Fruit fly (Drosophila melanogaster): ENCODE measurements around the gene Hcf.

Hcf gene

dm6 chr4:359759-360290, at the start of gene Hcf:
Gene Hcf (plus strand): TSS chr4:359938.
- TF ChIP-seq EcR (GFP tag; optimal IDR thresholded peaks at IDR 0.05): no peak
- no peak for TF ChIP-seq Dll (optimal IDR thresholded peaks at IDR 0.05)
- no peak for TF ChIP-seq usp (GFP tag; optimal IDR thresholded peaks at IDR 0.05)
- no peak for TF ChIP-seq CG8478 (optimal IDR thresholded peaks at IDR 0.05)
- TF ChIP-seq psq (optimal IDR thresholded peaks at IDR 0.05): no peak
- TF ChIP-seq pan (optimal IDR thresholded peaks at IDR 0.05): no peak

DNA sequence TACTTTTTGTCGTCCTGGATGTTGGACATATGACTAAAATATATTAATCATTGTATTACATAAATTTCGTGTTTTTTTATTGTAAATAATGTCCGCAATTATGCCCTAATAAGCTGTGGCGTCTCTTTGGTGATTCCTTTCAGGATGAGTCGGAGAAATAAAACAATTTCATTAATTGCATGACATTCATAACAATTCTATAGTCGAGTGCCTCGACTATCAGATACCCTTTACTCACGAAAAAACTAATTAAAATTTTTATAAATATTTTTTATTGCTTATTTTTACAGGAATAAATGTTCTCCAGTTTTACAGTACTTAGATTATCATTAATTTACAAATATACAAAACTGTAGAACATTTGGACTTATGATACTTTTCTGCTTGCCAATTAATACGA, 49.1 kb upstream of the Hcf start:
- TF ChIP-seq psq (optimal IDR thresholded peaks at IDR 0.05) (no peak), pan (optimal IDR thresholded peaks at IDR 0.05) (no peak), EcR (GFP tag; optimal IDR thresholded peaks at IDR 0.05) (no peak)

DNA sequence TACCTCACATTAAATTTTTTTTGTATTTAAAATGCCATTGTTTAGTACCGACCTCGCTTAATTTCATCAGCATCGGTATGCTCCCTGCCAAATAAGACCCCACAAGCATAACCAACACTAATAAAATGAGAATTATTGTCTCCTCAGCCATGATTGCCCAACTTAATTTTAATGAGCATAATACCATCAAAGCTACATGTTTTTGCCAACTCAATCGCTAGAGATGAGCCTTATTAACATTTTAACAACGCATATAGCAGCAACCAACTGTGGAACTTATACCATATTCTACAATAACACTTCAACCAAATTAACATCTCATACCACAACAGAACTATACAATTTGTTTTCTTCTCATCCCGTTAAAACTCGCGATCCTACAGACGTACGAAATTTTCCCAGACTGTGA, 46.0 kb upstream of the Hcf start, which contains the start of gene Zip102B:
Gene Zip102B (minus strand): TSS at position 392 of the 409 bp plus-strand sequence.
- TF ChIP-seq usp (GFP tag; optimal IDR thresholded peaks at IDR 0.05) (no peak), EcR (GFP tag; optimal IDR thresholded peaks at IDR 0.05) (no peak), CG8478 (optimal IDR thresholded peaks at IDR 0.05) (no peak), psq (optimal IDR thresholded peaks at IDR 0.05) (no peak)

dm6 chr4:314672-315266, 45.0 kb upstream of the Hcf start, which contains the start of gene Rnf11:
Gene Rnf11 (plus strand): TSS chr4:314923.
- TF ChIP-seq psq (optimal IDR thresholded peaks at IDR 0.05) (no peak), usp (GFP tag; optimal IDR thresholded peaks at IDR 0.05) (no peak), Dll (optimal IDR thresholded peaks at IDR 0.05) (no peak), CG8478 (optimal IDR thresholded peaks at IDR 0.05) (no peak), EcR (GFP tag; optimal IDR thresholded peaks at IDR 0.05) (no peak), pan (optimal IDR thresholded peaks at IDR 0.05) (no peak)

DNA sequence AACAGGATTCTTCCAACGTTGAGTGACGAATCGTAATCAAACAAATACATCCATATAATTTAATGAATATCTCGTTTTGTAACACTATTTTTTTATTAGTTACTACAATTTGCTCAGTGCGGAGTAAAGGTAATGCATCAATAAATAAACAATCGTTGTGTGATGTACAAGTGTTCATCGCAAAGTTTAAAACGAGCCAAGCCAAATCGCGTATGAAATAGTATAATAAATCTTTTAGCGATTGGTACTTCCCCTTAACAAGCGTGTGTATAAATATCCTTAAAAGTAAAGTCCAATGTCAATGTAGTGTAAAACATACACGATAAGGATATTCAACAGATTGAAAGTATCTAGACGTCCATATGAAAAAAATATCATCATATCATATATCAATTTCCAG, 44.4 kb upstream of the Hcf start:
- no peak for TF ChIP-seq usp (GFP tag; optimal IDR thresholded peaks at IDR 0.05)
- TF ChIP-seq CG8478 (optimal IDR thresholded peaks at IDR 0.05): no peak
- no peak for TF ChIP-seq Dll (optimal IDR thresholded peaks at IDR 0.05)
- no peak for TF ChIP-seq EcR (GFP tag; optimal IDR thresholded peaks at IDR 0.05)
- no peak for TF ChIP-seq psq (optimal IDR thresholded peaks at IDR 0.05)
- no peak for TF ChIP-seq pan (optimal IDR thresholded peaks at IDR 0.05)

- TF ChIP-seq CG8478 (optimal IDR thresholded peaks at IDR 0.05): no peak
- TF ChIP-seq psq (optimal IDR thresholded peaks at IDR 0.05): no peak
- no peak for TF ChIP-seq pan (optimal IDR thresholded peaks at IDR 0.05)
- no peak for TF ChIP-seq Dll (optimal IDR thresholded peaks at IDR 0.05)
- TF ChIP-seq usp (GFP tag; optimal IDR thresholded peaks at IDR 0.05): no peak
- TF ChIP-seq EcR (GFP tag; optimal IDR thresholded peaks at IDR 0.05): no peak
Measured at dm6 chr4:318795-319194, 40.9 kb upstream of the Hcf start.

DNA sequence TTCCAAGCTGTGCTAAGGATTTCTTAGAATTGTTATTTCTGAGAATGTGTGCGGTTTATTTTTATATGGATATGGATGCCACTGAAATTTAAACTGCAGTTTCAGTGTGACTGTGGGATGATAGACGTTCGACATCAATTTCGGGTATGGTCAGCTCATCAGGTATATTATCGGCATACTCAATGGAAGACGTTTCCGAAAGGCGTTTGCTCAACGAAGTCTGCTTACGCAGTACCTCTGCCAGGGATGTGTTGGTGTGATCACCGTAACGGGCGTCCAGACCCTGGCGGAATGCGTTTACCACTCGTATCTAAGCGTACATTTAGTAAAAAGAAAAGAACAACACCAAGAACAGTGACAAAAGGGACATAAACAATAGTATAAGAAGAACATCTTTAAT, 30.6 kb upstream of the Hcf start:
- no peak for TF ChIP-seq EcR (GFP tag; optimal IDR thresholded peaks at IDR 0.05)
- TF ChIP-seq pan (optimal IDR thresholded peaks at IDR 0.05): no peak
- TF ChIP-seq usp (GFP tag; optimal IDR thresholded peaks at IDR 0.05): no peak
- no peak for TF ChIP-seq psq (optimal IDR thresholded peaks at IDR 0.05)
- no peak for TF ChIP-seq CG8478 (optimal IDR thresholded peaks at IDR 0.05)
- no peak for TF ChIP-seq Dll (optimal IDR thresholded peaks at IDR 0.05)

DNA sequence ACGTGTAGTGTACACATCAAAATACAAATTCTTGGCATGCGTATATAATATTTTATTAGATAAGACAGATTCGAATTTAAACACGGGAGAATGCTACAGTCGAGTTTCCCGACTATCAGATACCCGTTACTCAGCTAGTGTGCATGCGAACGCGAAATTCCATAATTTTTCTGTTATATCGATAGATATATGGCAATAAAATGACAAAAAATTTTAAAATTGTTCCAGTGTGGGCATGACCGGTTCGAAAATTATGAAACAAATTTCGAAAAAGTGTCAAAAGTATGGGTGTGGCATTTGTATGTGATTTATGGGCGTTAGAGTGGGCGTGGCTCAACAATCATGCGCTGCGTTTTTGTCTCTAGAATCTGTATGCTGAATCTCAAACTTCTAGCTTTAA, 27.5 kb upstream of the Hcf start:
- TF ChIP-seq Dll (optimal IDR thresholded peaks at IDR 0.05): no peak
- no peak for TF ChIP-seq CG8478 (optimal IDR thresholded peaks at IDR 0.05)
- no peak for TF ChIP-seq usp (GFP tag; optimal IDR thresholded peaks at IDR 0.05)
- no peak for TF ChIP-seq EcR (GFP tag; optimal IDR thresholded peaks at IDR 0.05)
- TF ChIP-seq psq (optimal IDR thresholded peaks at IDR 0.05): no peak
- TF ChIP-seq pan (optimal IDR thresholded peaks at IDR 0.05): no peak

dm6 chr4:336021-336420, 23.7 kb upstream of the Hcf start:
- no peak for TF ChIP-seq usp (GFP tag; optimal IDR thresholded peaks at IDR 0.05)

- TF ChIP-seq EcR (GFP tag; optimal IDR thresholded peaks at IDR 0.05): no peak
- TF ChIP-seq usp (GFP tag; optimal IDR thresholded peaks at IDR 0.05): no peak
- TF ChIP-seq psq (optimal IDR thresholded peaks at IDR 0.05): no peak
- no peak for TF ChIP-seq CG8478 (optimal IDR thresholded peaks at IDR 0.05)
- TF ChIP-seq Dll (optimal IDR thresholded peaks at IDR 0.05): no peak
- TF ChIP-seq pan (optimal IDR thresholded peaks at IDR 0.05): no peak
Measured at dm6 chr4:358093-358929, 1.4 kb upstream of the Hcf start, which contains the start of gene PMCA. Gene PMCA (minus strand): TSS chr4:358917.

dm6 chr4:358930-359268, 839 bp upstream of the Hcf start:
- no peak for TF ChIP-seq EcR (GFP tag; optimal IDR thresholded peaks at IDR 0.05)

DNA sequence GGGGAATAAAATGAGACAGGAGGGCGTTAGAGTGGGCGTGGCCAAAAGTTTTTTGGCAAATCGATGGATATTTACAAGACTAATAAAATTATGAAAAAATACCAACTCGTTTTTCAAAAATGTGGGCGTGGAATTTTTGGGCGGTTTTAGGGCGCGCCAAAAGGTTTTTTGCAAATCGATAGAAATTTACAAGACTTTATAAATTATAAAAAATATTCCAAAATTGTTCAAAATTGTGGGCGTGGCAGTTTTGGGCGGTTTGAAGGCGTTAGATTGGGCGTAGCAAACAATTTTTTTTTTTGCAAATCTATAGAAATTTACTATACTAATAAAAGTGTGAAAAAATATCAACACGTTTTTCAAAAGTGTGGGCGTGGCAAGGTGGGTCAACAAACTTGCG, 19.4 kb downstream of the Hcf start:
- TF ChIP-seq CG8478 (optimal IDR thresholded peaks at IDR 0.05) (no peak), usp (GFP tag; optimal IDR thresholded peaks at IDR 0.05) (no peak), Dll (optimal IDR thresholded peaks at IDR 0.05) (no peak), pan (optimal IDR thresholded peaks at IDR 0.05) (no peak), psq (optimal IDR thresholded peaks at IDR 0.05) (no peak), EcR (GFP tag; optimal IDR thresholded peaks at IDR 0.05) (no peak)

dm6 chr4:380462-380861, 20.7 kb downstream of the Hcf start:
- TF ChIP-seq usp (GFP tag; optimal IDR thresholded peaks at IDR 0.05): no peak
- no peak for TF ChIP-seq psq (optimal IDR thresholded peaks at IDR 0.05)
- no peak for TF ChIP-seq pan (optimal IDR thresholded peaks at IDR 0.05)
- TF ChIP-seq CG8478 (optimal IDR thresholded peaks at IDR 0.05): no peak
- no peak for TF ChIP-seq EcR (GFP tag; optimal IDR thresholded peaks at IDR 0.05)
- TF ChIP-seq Dll (optimal IDR thresholded peaks at IDR 0.05): no peak
